Fruit fly (Drosophila melanogaster): Measurements from ENCODE around the gene cyst.

cyst gene

DNA sequence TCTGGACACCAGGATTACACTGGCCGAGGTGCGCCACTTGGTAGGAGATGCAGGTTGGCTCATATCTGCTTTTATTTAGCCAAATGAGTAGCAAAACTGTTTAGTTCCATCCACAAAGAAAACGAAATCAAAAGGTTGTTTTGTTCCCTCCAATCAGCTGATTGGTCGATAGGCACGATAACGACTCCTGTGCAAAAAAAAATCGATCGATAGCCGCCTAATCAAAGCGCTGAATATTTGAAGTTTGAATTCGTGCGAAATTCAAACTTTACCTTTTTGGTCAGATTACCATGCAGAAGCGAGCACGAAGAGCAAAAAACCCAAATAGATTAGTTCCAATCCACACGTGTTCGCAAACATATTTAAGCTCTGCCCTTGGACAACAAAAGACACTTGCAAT, 24.0 kb downstream of the cyst start, which contains the start of the genes CG10195 and CG13084:
TSS of gene CG10195 (minus strand) at position 167 of the 400 bp plus-strand sequence.
TSS of gene CG13084 (plus strand) at position 392 of the 400 bp plus-strand sequence.
- TF ChIP-seq fd102C (GFP tag; optimal IDR thresholded peaks at IDR 0.05) (no peak), zfh1 (GFP tag; IDR thresholded peaks at IDR 0.05) (no peak), CG11695 (GFP tag; IDR thresholded peaks at IDR 0.05) (no peak), BEAF-32 (GFP tag; optimal IDR thresholded peaks at IDR 0.05) (peak; percentile 14), HLHmδ (GFP tag; optimal IDR thresholded peaks at IDR 0.05) (no peak), tx (GFP tag; optimal IDR thresholded peaks at IDR 0.05) (no peak), CG18619 (GFP tag; optimal IDR thresholded peaks at IDR 0.05) (no peak), eyg (GFP tag; optimal IDR thresholded peaks at IDR 0.05) (no peak), aop (GFP tag; IDR thresholded peaks at IDR 0.05) (no peak), row (GFP tag; IDR thresholded peaks at IDR 0.05) (no peak), wdn (GFP tag; IDR thresholded peaks at IDR 0.05) (no peak), zfh2 (GFP tag; optimal IDR thresholded peaks at IDR 0.05) (no peak), prd (optimal IDR thresholded peaks at IDR 0.05) (no peak), prd (GFP tag; IDR thresholded peaks at IDR 0.05) (no peak), toy (GFP tag; IDR thresholded peaks at IDR 0.05) (no peak), Fer3 (tag; optimal IDR thresholded peaks at IDR 0.05) (no peak), hbn (GFP tag; IDR thresholded peaks at IDR 0.05; ENCODE audit: partially characterized antibody) (peak; percentile 31; the same call in 1 of the 2 replicates), gt (GFP tag; IDR thresholded peaks at IDR 0.05) (no peak), dysf (GFP tag; IDR thresholded peaks at IDR 0.05) (no peak), trh (GFP tag; optimal IDR thresholded peaks at IDR 0.05) (no peak), CG31365 (tag; optimal IDR thresholded peaks at IDR 0.05) (no peak), CG10274 (GFP tag; optimal IDR thresholded peaks at IDR 0.05) (no peak), CG42726 (GFP tag; IDR thresholded peaks at IDR 0.05; ENCODE audit: partially characterized antibody) (no peak), CG14667 (GFP tag; IDR thresholded peaks at IDR 0.05) (no peak), br (optimal IDR thresholded peaks at IDR 0.05) (no peak), CG12744 (GFP tag; optimal IDR thresholded peaks at IDR 0.05) (no peak), CG1233 (GFP tag; optimal IDR thresholded peaks at IDR 0.05) (no peak), unpg (GFP tag; optimal IDR thresholded peaks at IDR 0.05) (no peak), CG6791 (GFP tag; IDR thresholded peaks at IDR 0.05; ENCODE audit: partially characterized antibody) (no peak), Ssrp (tag; optimal IDR thresholded peaks at IDR 0.05) (no peak), CG14860 (GFP tag; IDR thresholded peaks at IDR 0.05; ENCODE audit: partially characterized antibody) (peak; percentile 52; the same call in 2 of the 3 replicates), CG6683 (GFP tag; optimal IDR thresholded peaks at IDR 0.05) (no peak), amos (GFP tag; IDR thresholded peaks at IDR 0.05; ENCODE audit: partially characterized antibody) (peak; percentile 28; the same call in 1 of the 2 replicates), zen2 (GFP tag; IDR thresholded peaks at IDR 0.05; ENCODE audit: partially characterized antibody) (peak; percentile 42; the same call in 1 of the 3 replicates), CG15479 (GFP tag; optimal IDR thresholded peaks at IDR 0.05) (no peak), CrebB (tag; optimal IDR thresholded peaks at IDR 0.05) (no peak), CG16863 (GFP tag; optimal IDR thresholded peaks at IDR 0.05) (no peak), MTF-1 (GFP tag; optimal IDR thresholded peaks at IDR 0.05; ENCODE audit: borderline replicate concordance) (no peak), sob (GFP tag; IDR thresholded peaks at IDR 0.05) (no peak), Mrtf (GFP tag; IDR thresholded peaks at IDR 0.05) (no peak), CG13624 (GFP tag; optimal IDR thresholded peaks at IDR 0.05) (no peak), CG17186 (GFP tag; optimal IDR thresholded peaks at IDR 0.05) (no peak), CG10565 (GFP tag; optimal IDR thresholded peaks at IDR 0.05) (no peak), Adf1 (GFP tag; IDR thresholded peaks at IDR 0.05) (no peak), Chrac-16 (GFP tag; optimal IDR thresholded peaks at IDR 0.05) (no peak), CG11247 (GFP tag; IDR thresholded peaks at IDR 0.05) (no peak), usp (GFP tag; optimal IDR thresholded peaks at IDR 0.05) (no peak), sna (GFP tag; IDR thresholded peaks at IDR 0.05; ENCODE audit: partially characterized antibody) (peak; percentile 74), hb (GFP tag; IDR thresholded peaks at IDR 0.05; ENCODE audit: partially characterized antibody) (no peak), Hey (tag; optimal IDR thresholded peaks at IDR 0.05) (no peak), ind (GFP tag; optimal IDR thresholded peaks at IDR 0.05) (no peak), CG43689 (GFP tag; IDR thresholded peaks at IDR 0.05) (no peak)
